Worm (Caenorhabditis elegans): Measurements from ENCODE around the gene T23D5.3.

ce11 chrV:15730459-15730858, 3.0 kb downstream of the T23D5.3 start, which contains the start of gene Y6E2A.10:
- TF ChIP-seq madf-8 (GFP tag; conservative IDR thresholded peaks at IDR 0.05) (no peak), F22D6.2 (tag; optimal IDR thresholded peaks at IDR 0.05) (no peak), rpc-1 (optimal IDR thresholded peaks at IDR 0.05) (no peak), rpc-1 (tag; optimal IDR thresholded peaks at IDR 0.05) (no peak), rcor-1 (GFP tag; IDR thresholded peaks at IDR 0.05) (no peak), nfya-2 (GFP tag; IDR thresholded peaks at IDR 0.05) (no peak), pha-4 (tag; optimal IDR thresholded peaks at IDR 0.05) (no peak), F55B11.4 (tag; optimal IDR thresholded peaks at IDR 0.05; ENCODE audit: borderline replicate concordance, insufficient read depth) (no peak), nfya-1 (tag; optimal IDR thresholded peaks at IDR 0.05; ENCODE audit: borderline replicate concordance, insufficient read depth) (no peak), snpc-4 (GFP tag; optimal IDR thresholded peaks at IDR 0.05) (no peak), snpc-4 (tag; optimal IDR thresholded peaks at IDR 0.05) (no peak)

Measured in whole organism, young adult.